Worm (Caenorhabditis elegans) whole organism, L2 larva: ENCODE results near the gene C18B10.6.
A peak's percentile ranks its signal among the peaks of the same experiment; 100 is the strongest.

Source experiments
- C34F6.9 ChIP-seq: fragments of 150-350 bp; optimal IDR thresholded peaks from 2 replicates; lab custom pipeline; 2014; ENCODE audit warnings: missing biosample characterization, missing genetic modification characterization
- F13H6.1 ChIP-seq: sonication (generic microtip); optimal IDR thresholded peaks from 2 replicates; lab custom pipeline; 2016; ENCODE audit warnings: missing genetic modification characterization, missing compliant biosample characterization
- R02D3.7 ChIP-seq: fragments of 150-350 bp; optimal IDR thresholded peaks from 2 replicates; lab custom pipeline; 2014; ENCODE audit warnings: missing biosample characterization, missing genetic modification characterization
- Y55F3AM.14 ChIP-seq: fragments of 200-800 bp; sonication (Bioruptor generic); optimal IDR thresholded peaks from 2 replicates; lab custom pipeline; 2018; ENCODE audit warnings: mild to moderate bottlenecking, missing genetic modification characterization, missing compliant biosample characterization
- ZK546.5 ChIP-seq: sonication (generic microtip); optimal IDR thresholded peaks from 2 replicates; lab custom pipeline; 2017; ENCODE audit warnings: missing biosample characterization, missing genetic modification characterization
- alr-1 ChIP-seq: fragments of 150-350 bp; optimal IDR thresholded peaks from 2 replicates; lab custom pipeline; 2014; ENCODE audit warnings: missing biosample characterization, missing genetic modification characterization
- aly-2 ChIP-seq: fragments of 150-350 bp; optimal IDR thresholded peaks from 2 replicates; lab custom pipeline; 2014; ENCODE audit warnings: missing biosample characterization, missing genetic modification characterization
- ama-1 ChIP-seq: fragments of 150-350 bp; optimal IDR thresholded peaks from 2 replicates; lab custom pipeline; 2018; ENCODE audit warnings: inconsistent platforms
- blmp-1 ChIP-seq: sonication (generic microtip); optimal IDR thresholded peaks from 2 replicates; lab custom pipeline; 2017; ENCODE audit warnings: missing genetic modification characterization, mild to moderate bottlenecking, missing compliant biosample characterization, antibody characterized with exemption, moderate library complexity; ENCODE audit not compliant: insufficient read depth
- ceh-16 ChIP-seq: fragments of 150-350 bp; optimal IDR thresholded peaks from 2 replicates; lab custom pipeline; 2014; ENCODE audit warnings: missing biosample characterization, missing genetic modification characterization
- crh-2 ChIP-seq: sonication (generic microtip); optimal IDR thresholded peaks from 2 replicates; lab custom pipeline; 2017; ENCODE audit warnings: missing biosample characterization, missing genetic modification characterization
- dmd-4 ChIP-seq: sonication (generic microtip); optimal IDR thresholded peaks from 2 replicates; lab custom pipeline; 2017; ENCODE audit warnings: missing biosample characterization, missing genetic modification characterization
- egl-27 ChIP-seq: sonication (generic microtip); optimal IDR thresholded peaks from 3 replicates; lab custom pipeline; 2017; ENCODE audit warnings: missing biosample characterization, missing genetic modification reagents, missing genetic modification characterization
- elt-1 ChIP-seq: fragments of 150-350 bp; optimal IDR thresholded peaks from 2 replicates; lab custom pipeline; 2014; ENCODE audit warnings: missing biosample characterization, missing genetic modification characterization
- elt-3 ChIP-seq: sonication (generic microtip); optimal IDR thresholded peaks from 2 replicates; lab custom pipeline; 2017; ENCODE audit warnings: missing biosample characterization, missing genetic modification characterization
- fos-1 ChIP-seq: fragments of 150-350 bp; optimal IDR thresholded peaks from 2 replicates; lab custom pipeline; 2014; ENCODE audit warnings: missing biosample characterization, missing genetic modification characterization
- lin-11 ChIP-seq: fragments of 150-350 bp; sonication (generic microtip); optimal IDR thresholded peaks from 2 replicates; lab custom pipeline; 2014; ENCODE audit warnings: missing biosample characterization, missing genetic modification characterization, inconsistent platforms, mixed read lengths
- lin-13 ChIP-seq: fragments of 150-350 bp; optimal IDR thresholded peaks from 2 replicates; lab custom pipeline; 2014; ENCODE audit warnings: missing biosample characterization, missing genetic modification reagents, missing genetic modification characterization
- lin-39 ChIP-seq: fragments of 150-350 bp; optimal IDR thresholded peaks from 2 replicates; lab custom pipeline; 2014; ENCODE audit warnings: missing biosample characterization, missing genetic modification reagents, missing genetic modification characterization
- mab-5 ChIP-seq: fragments of 150-350 bp; optimal IDR thresholded peaks from 2 replicates; lab custom pipeline; 2014; ENCODE audit warnings: missing biosample characterization, missing genetic modification characterization
- mbf-1 ChIP-seq: sonication (generic microtip); optimal IDR thresholded peaks from 2 replicates; lab custom pipeline; 2017; ENCODE audit warnings: missing biosample characterization, missing genetic modification characterization
- mdl-1 ChIP-seq, 2 experiments: fragments of 150-350 bp in 1 of 2; sonication (generic microtip) in 1 of 2; optimal IDR thresholded peaks; 2 replicates each; lab custom pipeline; 2017; ENCODE audit warnings: missing biosample characterization in 2 of 2, missing genetic modification characterization in 2 of 2
- nhr-10 ChIP-seq: sonication (generic microtip); optimal IDR thresholded peaks from 2 replicates; lab custom pipeline; 2017; ENCODE audit warnings: missing biosample characterization, missing genetic modification characterization
- nhr-11 ChIP-seq: fragments of 150-350 bp; optimal IDR thresholded peaks from 2 replicates; lab custom pipeline; 2014; ENCODE audit warnings: missing biosample characterization, missing genetic modification characterization
- nhr-12 ChIP-seq: fragments of 150-350 bp; optimal IDR thresholded peaks from 2 replicates; lab custom pipeline; 2014; ENCODE audit warnings: missing biosample characterization, missing genetic modification characterization
- nhr-21 ChIP-seq: fragments of 150-350 bp; optimal IDR thresholded peaks from 2 replicates; lab custom pipeline; 2014; ENCODE audit warnings: missing biosample characterization, missing genetic modification characterization
- nhr-23 ChIP-seq: fragments of 150-350 bp; optimal IDR thresholded peaks from 2 replicates; lab custom pipeline; 2014; ENCODE audit warnings: missing biosample characterization, missing genetic modification reagents, missing genetic modification characterization
- nhr-237 ChIP-seq: fragments of 150-350 bp; optimal IDR thresholded peaks from 2 replicates; lab custom pipeline; 2014; ENCODE audit warnings: missing biosample characterization, missing genetic modification characterization
- nhr-25 ChIP-seq: fragments of 150-350 bp; sonication (generic microtip); optimal IDR thresholded peaks from 3 replicates; lab custom pipeline; 2014; ENCODE audit warnings: missing biosample characterization, missing genetic modification characterization
- nhr-77 ChIP-seq: fragments of 150-350 bp; optimal IDR thresholded peaks from 2 replicates; lab custom pipeline; 2014; ENCODE audit warnings: missing biosample characterization, missing genetic modification characterization
- peb-1 ChIP-seq: fragments of 150-350 bp; optimal IDR thresholded peaks from 2 replicates; lab custom pipeline; 2014; ENCODE audit warnings: missing biosample characterization, missing genetic modification characterization
- skn-1 ChIP-seq: sonication (generic microtip); optimal IDR thresholded peaks from 2 replicates; lab custom pipeline; 2017; ENCODE audit warnings: missing biosample characterization, missing genetic modification characterization
- sma-3 ChIP-seq: sonication (generic microtip); optimal IDR thresholded peaks from 2 replicates; lab custom pipeline; 2016; ENCODE audit warnings: missing genetic modification reagents, missing genetic modification characterization, missing compliant biosample characterization
- sma-9 ChIP-seq, 2 experiments: fragments of 150-350 bp in 1 of 2; sonication (generic microtip) in 1 of 2; optimal IDR thresholded peaks; 2 replicates each; lab custom pipeline; 2014 to 2016; ENCODE audit warnings: missing genetic modification characterization in 2 of 2, mild to moderate bottlenecking in 1 of 2, missing biosample characterization in 1 of 2, missing compliant biosample characterization in 1 of 2, missing genetic modification reagents in 1 of 2, moderate library complexity in 1 of 2
- snpc-4 ChIP-seq: fragments of 150-350 bp; optimal IDR thresholded peaks from 2 replicates; lab custom pipeline; 2014; ENCODE audit warnings: missing biosample characterization, missing genetic modification characterization
- unc-39 ChIP-seq: fragments of 150-350 bp; optimal IDR thresholded peaks from 2 replicates; lab custom pipeline; 2014; ENCODE audit warnings: missing biosample characterization, missing genetic modification characterization
- unc-55 ChIP-seq: fragments of 150-350 bp; sonication (generic microtip); optimal IDR thresholded peaks from 3 replicates; lab custom pipeline; 2014; ENCODE audit warnings: missing biosample characterization, missing genetic modification reagents, missing genetic modification characterization
- unc-62 ChIP-seq: fragments of 150-350 bp; optimal IDR thresholded peaks from 2 replicates; lab custom pipeline; 2014; ENCODE audit warnings: missing biosample characterization, missing genetic modification reagents, missing genetic modification characterization
- zag-1 ChIP-seq: fragments of 150-350 bp; optimal IDR thresholded peaks from 2 replicates; lab custom pipeline; 2014; ENCODE audit warnings: missing biosample characterization, missing genetic modification characterization
- ztf-1 ChIP-seq: fragments of 200-800 bp; sonication (Bioruptor generic); conservative IDR thresholded peaks from 2 replicates; pipeline ENCODE4 v1.3.6; 2022; ENCODE audit warnings: missing genetic modification characterization, missing compliant biosample characterization
- ztf-11 ChIP-seq: sonication (generic microtip); optimal IDR thresholded peaks from 2 replicates; lab custom pipeline; 2017; ENCODE audit warnings: missing biosample characterization, missing genetic modification characterization
- ztf-4 ChIP-seq: fragments of 150-350 bp; optimal IDR thresholded peaks from 2 replicates; lab custom pipeline; 2014; ENCODE audit warnings: missing biosample characterization, missing genetic modification characterization

C18B10.6 gene

DNA sequence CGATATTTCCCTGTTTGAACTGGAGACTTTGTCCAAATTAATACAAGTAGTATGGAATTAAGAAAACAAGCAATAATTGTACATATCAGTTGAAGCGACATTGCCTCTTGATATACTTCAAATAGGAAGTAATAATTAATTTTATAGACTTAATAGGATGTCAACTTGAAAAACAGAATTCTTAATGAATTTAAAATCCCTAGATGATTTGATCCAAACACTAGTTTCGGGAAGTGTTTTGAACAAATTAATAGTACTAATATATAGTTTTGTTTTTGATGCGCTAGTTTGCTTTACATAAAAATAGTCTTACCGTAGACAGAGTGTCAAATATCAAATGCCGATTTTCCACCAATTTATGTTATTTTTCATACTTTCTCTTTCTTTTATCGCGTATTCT, 2.4 kb downstream of the C18B10.6 start, which contains the start of gene str-190:
str-190 (minus strand) TSS at position 101 of the 400 bp plus-strand sequence.
- TF ChIP-seq unc-55 (no peak), lin-13 (GFP tag; lab: Kevin White, UChicago) (no peak), alr-1 (no peak), nhr-10 (tag; lab: Kevin White, UChicago) (no peak), blmp-1 (tag; lab: Kevin White, UChicago) (no peak), ama-1 (lab: Kevin White, UChicago) (no peak), ztf-11 (tag; lab: Kevin White, UChicago) (no peak), sma-9 (GFP tag; optimal IDR thresholded peaks at IDR 0.05; lab: Kevin White, UChicago) (no peak), sma-9 (tag; optimal IDR thresholded peaks at IDR 0.05; lab: Kevin White, UChicago) (no peak), F13H6.1 (tag; lab: Kevin White, UChicago) (no peak), lin-11 (no peak), lin-39 (no peak), nhr-12 (tag; lab: Kevin White, UChicago) (no peak), Y55F3AM.14 (no peak), ZK546.5 (tag; lab: Kevin White, UChicago) (no peak), egl-27 (tag; lab: Kevin White, UChicago) (no peak), C34F6.9 (tag; lab: Kevin White, UChicago) (no peak), ztf-4 (no peak)

DNA sequence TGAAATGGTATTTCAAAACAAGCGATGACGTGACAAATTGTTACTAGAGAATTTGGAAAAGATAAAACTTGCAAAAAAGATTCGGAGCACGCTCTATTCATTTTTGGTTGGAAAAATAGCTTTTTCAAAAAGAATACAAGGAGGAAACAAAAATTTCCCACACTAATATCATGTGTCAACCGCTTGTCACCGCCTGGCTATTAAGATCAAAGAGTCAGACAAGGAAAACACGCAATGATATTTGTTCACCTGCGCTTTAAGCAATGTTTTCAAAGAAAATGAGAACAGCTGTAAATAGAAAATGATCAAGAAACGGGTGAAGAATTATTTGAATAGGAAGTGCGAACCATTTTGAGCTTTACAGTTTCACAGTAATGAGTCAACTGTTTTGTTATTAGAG, 4.1 kb downstream of the C18B10.6 start, which contains the start of gene srh-125:
srh-125 (minus strand) TSS at position 101 of the 400 bp plus-strand sequence.
- TF ChIP-seq ceh-16 (tag; lab: Kevin White, UChicago) (no peak), ztf-11 (tag; lab: Kevin White, UChicago) (no peak), lin-13 (GFP tag; lab: Kevin White, UChicago) (no peak), egl-27 (tag; lab: Kevin White, UChicago) (no peak), sma-9 (GFP tag; optimal IDR thresholded peaks at IDR 0.05; lab: Kevin White, UChicago) (no peak), sma-9 (tag; optimal IDR thresholded peaks at IDR 0.05; lab: Kevin White, UChicago) (no peak), unc-55 (no peak), alr-1 (no peak), nhr-77 (tag; lab: Kevin White, UChicago) (no peak), peb-1 (tag; lab: Kevin White, UChicago) (no peak), mdl-1 (tag; optimal IDR thresholded peaks at IDR 0.05; lab: Kevin White, UChicago) (no peak), elt-3 (tag; lab: Kevin White, UChicago) (no peak), mab-5 (no peak), unc-39 (tag; lab: Kevin White, UChicago) (no peak), lin-39 (no peak), ztf-1 (GFP tag; lab: Robert Waterston, UW) (no peak)

DNA sequence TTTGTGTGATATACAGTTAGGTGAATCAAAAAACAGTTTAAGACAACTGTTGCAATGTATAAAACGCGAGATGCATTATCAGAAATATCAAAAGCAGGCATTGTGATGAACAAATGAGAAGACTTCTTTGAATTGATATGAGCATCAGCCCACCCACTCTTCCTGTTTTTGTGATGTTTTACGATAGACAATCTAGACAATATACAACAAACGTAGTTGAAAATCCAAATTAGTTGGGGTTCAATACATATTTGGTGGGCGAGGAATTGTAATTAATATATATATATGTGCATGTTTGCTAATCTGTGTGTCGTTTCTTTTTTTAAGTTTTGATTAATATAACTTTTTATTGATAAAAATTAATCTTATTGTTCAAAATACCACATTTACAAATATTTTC, 8.0 kb downstream of the C18B10.6 start, which contains the start of gene str-28:
str-28 (minus strand) TSS at position 101 of the 400 bp plus-strand sequence.
- TF ChIP-seq zag-1 (no peak), lin-13 (GFP tag; lab: Kevin White, UChicago) (no peak), elt-1 (no peak), fos-1 (tag; lab: Kevin White, UChicago) (no peak), nhr-21 (tag; lab: Kevin White, UChicago) (no peak), unc-62 (GFP tag; lab: Kevin White, UChicago) (no peak), Y55F3AM.14 (no peak), unc-55 (no peak), F13H6.1 (tag; lab: Kevin White, UChicago) (no peak), unc-39 (tag; lab: Kevin White, UChicago) (no peak)
- TF ChIP-seq, all 48 proteins: peak for 0

DNA sequence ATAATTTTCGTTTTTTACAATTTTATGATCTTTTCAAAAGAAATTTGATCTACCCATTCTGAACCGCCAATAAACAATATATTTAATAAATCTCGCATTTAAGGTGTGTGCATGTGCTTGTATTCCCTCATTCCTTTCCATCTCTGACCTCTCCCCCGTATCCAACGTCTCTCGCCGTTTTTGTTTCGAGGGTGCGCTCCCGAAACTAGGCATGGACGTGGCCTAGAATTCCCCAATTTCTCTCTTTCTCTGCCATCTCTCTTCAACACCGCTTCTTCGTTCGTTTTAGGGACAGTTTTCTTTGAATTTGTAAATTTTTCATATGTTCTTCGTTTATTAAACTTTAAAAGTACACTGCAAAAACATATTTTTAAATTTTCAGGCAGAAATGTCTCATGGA, 15.3 kb downstream of the C18B10.6 start, which contains the start of gene F25E5.1:
F25E5.1 (plus strand) TSS at position 376 of the 400 bp plus-strand sequence.
- TF ChIP-seq lin-13 (GFP tag; lab: Kevin White, UChicago) (peak; percentile 53), nhr-237 (tag; lab: Kevin White, UChicago) (no peak), F13H6.1 (tag; lab: Kevin White, UChicago) (peak; percentile 78), nhr-23 (tag; lab: Kevin White, UChicago) (no peak), aly-2 (tag; lab: Kevin White, UChicago) (no peak), unc-39 (tag; lab: Kevin White, UChicago) (no peak), nhr-25 (tag; lab: Kevin White, UChicago) (no peak), R02D3.7 (no peak), snpc-4 (tag; lab: Kevin White, UChicago) (no peak), nhr-21 (tag; lab: Kevin White, UChicago) (no peak), crh-2 (tag; lab: Kevin White, UChicago) (peak; percentile 75), unc-55 (no peak), nhr-10 (tag; lab: Kevin White, UChicago) (no peak), elt-1 (no peak), Y55F3AM.14 (no peak), ztf-11 (tag; lab: Kevin White, UChicago) (no peak), egl-27 (tag; lab: Kevin White, UChicago) (no peak), ama-1 (lab: Kevin White, UChicago) (no peak), lin-11 (peak; percentile 36), blmp-1 (tag; lab: Kevin White, UChicago) (no peak), elt-3 (tag; lab: Kevin White, UChicago) (no peak), sma-9 (GFP tag; optimal IDR thresholded peaks at IDR 0.05; lab: Kevin White, UChicago) (no peak), sma-9 (tag; optimal IDR thresholded peaks at IDR 0.05; lab: Kevin White, UChicago) (no peak), dmd-4 (tag; lab: Kevin White, UChicago) (no peak), fos-1 (tag; lab: Kevin White, UChicago) (peak; percentile 55), peb-1 (tag; lab: Kevin White, UChicago) (no peak), alr-1 (no peak), mab-5 (peak; percentile 56), nhr-11 (tag; lab: Kevin White, UChicago) (no peak), skn-1 (tag; lab: Kevin White, UChicago) (no peak), ZK546.5 (tag; lab: Kevin White, UChicago) (no peak), mbf-1 (no peak), C34F6.9 (tag; lab: Kevin White, UChicago) (peak; percentile 87), ceh-16 (tag; lab: Kevin White, UChicago) (no peak), sma-3 (GFP tag; lab: Kevin White, UChicago) (no peak), nhr-77 (tag; lab: Kevin White, UChicago) (no peak)
